Fruit fly (Drosophila melanogaster): ENCODE results near the gene Cad86C.

Cad86C gene

dm6 chr3R:10889520-10889887, 62.6 kb downstream of the Cad86C start, which contains the start of gene Ak3:
Ak3 (minus strand) TSS chr3R:10889588.
- no peak for TF ChIP-seq Mrtf (GFP tag; IDR thresholded peaks at IDR 0.05)
- no peak for TF ChIP-seq gsb (GFP tag; IDR thresholded peaks at IDR 0.05)
- TF ChIP-seq CG13624 (GFP tag; optimal IDR thresholded peaks at IDR 0.05), result no peak
- TF ChIP-seq unc-4 (GFP tag; IDR thresholded peaks at IDR 0.05; ENCODE audit: partially characterized antibody), result 0 out of 2 replicates have a peak, but pooled peaks have one; percentile 3
- TF ChIP-seq sens (GFP tag), result peak; percentile 43
- TF ChIP-seq crp (GFP tag; optimal IDR thresholded peaks at IDR 0.05), result no peak
- TF ChIP-seq org-1 (GFP tag; optimal IDR thresholded peaks at IDR 0.05), result no peak

dm6 chr3R:10893327-10893726, 66.4 kb downstream of the Cad86C start, which contains the start of gene CG6621:
CG6621 (minus strand) TSS chr3R:10893531.
- no peak for TF ChIP-seq jumu (GFP tag; optimal IDR thresholded peaks at IDR 0.05)
- no peak for TF ChIP-seq Hr3 (GFP tag; optimal IDR thresholded peaks at IDR 0.05)
- no peak for TF ChIP-seq CG16815 (GFP tag; optimal IDR thresholded peaks at IDR 0.05)
- TF ChIP-seq usp (GFP tag; optimal IDR thresholded peaks at IDR 0.05), result no peak
- TF ChIP-seq repo (GFP tag; optimal IDR thresholded peaks at IDR 0.05), result no peak
- TF ChIP-seq PHDP (tag; optimal IDR thresholded peaks at IDR 0.05), result no peak
- 0 out of 3 replicates have a peak, but pooled peaks have one; percentile 23 for TF ChIP-seq CG11456 (GFP tag; IDR thresholded peaks at IDR 0.05)
- no peak for TF ChIP-seq unpg (GFP tag; optimal IDR thresholded peaks at IDR 0.05)
- peak; percentile 80 for TF ChIP-seq Sin3A (optimal IDR thresholded peaks at IDR 0.05)
- TF ChIP-seq Sry-β (GFP tag; optimal IDR thresholded peaks at IDR 0.05), result no peak
- peak; percentile 11 for TF ChIP-seq dm (GFP tag; optimal IDR thresholded peaks at IDR 0.05)
- peak; percentile 3 for TF ChIP-seq lilli (GFP tag; optimal IDR thresholded peaks at IDR 0.05)
- TF ChIP-seq CG8944 (GFP tag; optimal IDR thresholded peaks at IDR 0.05), result no peak
- TF ChIP-seq pnt (GFP tag; optimal IDR thresholded peaks at IDR 0.05), result no peak
- TF ChIP-seq Hsf (GFP tag; optimal IDR thresholded peaks at IDR 0.05), result no peak
- peak; percentile 90 for TF ChIP-seq Ets97D (GFP tag; optimal IDR thresholded peaks at IDR 0.05)
- TF ChIP-seq hkb (optimal IDR thresholded peaks at IDR 0.05), result peak; percentile 28
- no peak for TF ChIP-seq hkb (GFP tag; IDR thresholded peaks at IDR 0.05)
- TF ChIP-seq CG17802 (tag; optimal IDR thresholded peaks at IDR 0.05), result no peak
- no peak for TF ChIP-seq CG18262 (tag; optimal IDR thresholded peaks at IDR 0.05)
- TF ChIP-seq CG1233 (GFP tag; optimal IDR thresholded peaks at IDR 0.05), result no peak
- TF ChIP-seq zfh2 (GFP tag; optimal IDR thresholded peaks at IDR 0.05), result peak; percentile 26
- no peak for TF ChIP-seq sob (GFP tag; IDR thresholded peaks at IDR 0.05)
- no peak for TF ChIP-seq Hr78 (GFP tag; optimal IDR thresholded peaks at IDR 0.05)
- TF ChIP-seq tap (tag; optimal IDR thresholded peaks at IDR 0.05), result no peak
- TF ChIP-seq CG10565 (GFP tag; optimal IDR thresholded peaks at IDR 0.05), result no peak
- peak; percentile 46 for TF ChIP-seq ems (GFP tag; optimal IDR thresholded peaks at IDR 0.05)
- TF ChIP-seq prd (optimal IDR thresholded peaks at IDR 0.05), result no peak
- TF ChIP-seq prd (GFP tag; IDR thresholded peaks at IDR 0.05), result no peak
- peak in 1 of 2 experiments; percentile 3 for TF ChIP-seq Hr51 (GFP tag; optimal IDR thresholded peaks at IDR 0.05)
- TF ChIP-seq CG31365 (tag; optimal IDR thresholded peaks at IDR 0.05), result no peak
- TF ChIP-seq CG3847 (GFP tag; IDR thresholded peaks at IDR 0.05), result peak; percentile 86
- TF ChIP-seq dan (GFP tag; IDR thresholded peaks at IDR 0.05), result no peak
- TF ChIP-seq NfI (GFP tag; optimal IDR thresholded peaks at IDR 0.05), result no peak
- TF ChIP-seq CG8388 (GFP tag; optimal IDR thresholded peaks at IDR 0.05), result no peak
- no peak for TF ChIP-seq CG7556 (GFP tag; optimal IDR thresholded peaks at IDR 0.05)
- TF ChIP-seq caup (GFP tag; optimal IDR thresholded peaks at IDR 0.05; ENCODE audit: severe bottlenecking), result no peak
- no peak for TF ChIP-seq maf-S (GFP tag; optimal IDR thresholded peaks at IDR 0.05)
- no peak for TF ChIP-seq CG30020 (tag; optimal IDR thresholded peaks at IDR 0.05)
- no peak for TF ChIP-seq H2.0 (GFP tag; IDR thresholded peaks at IDR 0.05)
- TF ChIP-seq sd (tag; optimal IDR thresholded peaks at IDR 0.05), result no peak
- no peak; the same call in 2 of the 3 replicates for TF ChIP-seq jigr1 (GFP tag; IDR thresholded peaks at IDR 0.05)
- no peak for TF ChIP-seq CG6272 (GFP tag; IDR thresholded peaks at IDR 0.05)
- no peak for TF ChIP-seq CG10543 (GFP tag; optimal IDR thresholded peaks at IDR 0.05)
